Worm (Caenorhabditis elegans) whole organism, midembryonic: Measurements from ENCODE around the gene gtap-2.
A peak's percentile ranks its signal among the peaks of the same experiment; 100 is the strongest.

Experiments
- flt-1 ChIP-seq: fragments of 200-800 bp; sonication (Bioruptor generic); IDR thresholded peaks from 2 replicates; pipeline ENCODE4 v1.3.6; 2022; ENCODE audit warnings: missing genetic modification characterization, missing compliant biosample characterization
- ztf-23 ChIP-seq: fragments of 200-800 bp; sonication (Bioruptor generic); IDR thresholded peaks from 2 replicates; pipeline ENCODE4 v1.3.6; 2022; ENCODE audit warnings: missing genetic modification reagents, missing genetic modification characterization, missing compliant biosample characterization

ce11 chrIII:9776323-9776722 is 32.0 kb upstream of the gtap-2 start, which contains the start of gene usp-46:
- TF ChIP-seq flt-1 (GFP tag; lab: Robert Waterston, UW) (0 out of 2 replicates have a peak, but pooled peaks have one; percentile 39), ztf-23 (GFP tag; lab: Robert Waterston, UW) (no peak)
